Fruit fly (Drosophila melanogaster) S2 (cell line): ENCODE results near the gene CG42870.

Source experiments
- CG8478 ChIP-seq: fragments of >200 bp; optimal IDR thresholded peaks from 2 replicates; lab custom pipeline; 2018
- CTCF ChIP-seq, 2 experiments: fragments of >200 bp; optimal IDR thresholded peaks; 2 replicates each; lab custom pipeline; 2018

dm6 chr3R:21753099-21753498 lies 15.9 kb upstream of the CG42870 start:
- TF ChIP-seq CG8478 (lab: Kevin White, UChicago) (no peak), CTCF (optimal IDR thresholded peaks at IDR 0.05; lab: Kevin White, UChicago) (no peak)
